Worm (Caenorhabditis elegans) whole organism, L3 larva: Measurements from ENCODE around the gene ins-15.

Experiments used
- R02D3.7 ChIP-seq: fragments of 150-350 bp; optimal IDR thresholded peaks from 2 replicates; lab custom pipeline; 2014; ENCODE audit warnings: missing biosample characterization, missing genetic modification characterization
- ama-1 ChIP-seq: fragments of 150-350 bp; optimal IDR thresholded peaks from 2 replicates; lab custom pipeline; 2018
- ceh-28 ChIP-seq: fragments of 150-350 bp; optimal IDR thresholded peaks from 2 replicates; lab custom pipeline; 2014; ENCODE audit warnings: missing biosample characterization, missing genetic modification reagents, missing genetic modification characterization
- ceh-82 ChIP-seq: fragments of 150-350 bp; optimal IDR thresholded peaks from 2 replicates; lab custom pipeline; 2014; ENCODE audit warnings: missing biosample characterization, missing genetic modification characterization
- egl-27 ChIP-seq: sonication (generic microtip); optimal IDR thresholded peaks from 4 replicates; lab custom pipeline; 2017; ENCODE audit warnings: missing biosample characterization, missing genetic modification reagents, missing genetic modification characterization
- fos-1 ChIP-seq: fragments of 150-350 bp; optimal IDR thresholded peaks from 2 replicates; lab custom pipeline; 2014; ENCODE audit warnings: missing biosample characterization, missing genetic modification characterization
- mml-1 ChIP-seq: fragments of 150-350 bp; sonication (generic microtip); optimal IDR thresholded peaks from 3 replicates; lab custom pipeline; 2014; ENCODE audit warnings: missing biosample characterization, missing genetic modification characterization
- nhr-12 ChIP-seq: fragments of 150-350 bp; optimal IDR thresholded peaks from 2 replicates; lab custom pipeline; 2014; ENCODE audit warnings: missing biosample characterization, missing genetic modification characterization
- nhr-67 ChIP-seq: fragments of 150-350 bp; optimal IDR thresholded peaks from 2 replicates; lab custom pipeline; 2014; ENCODE audit warnings: missing biosample characterization, missing genetic modification characterization
- zag-1 ChIP-seq: fragments of 150-350 bp; optimal IDR thresholded peaks from 2 replicates; lab custom pipeline; 2014; ENCODE audit warnings: missing biosample characterization, missing genetic modification characterization
- ztf-11 ChIP-seq: fragments of 150-350 bp; optimal IDR thresholded peaks from 2 replicates; lab custom pipeline; 2014; ENCODE audit warnings: missing biosample characterization, missing genetic modification characterization

DNA sequence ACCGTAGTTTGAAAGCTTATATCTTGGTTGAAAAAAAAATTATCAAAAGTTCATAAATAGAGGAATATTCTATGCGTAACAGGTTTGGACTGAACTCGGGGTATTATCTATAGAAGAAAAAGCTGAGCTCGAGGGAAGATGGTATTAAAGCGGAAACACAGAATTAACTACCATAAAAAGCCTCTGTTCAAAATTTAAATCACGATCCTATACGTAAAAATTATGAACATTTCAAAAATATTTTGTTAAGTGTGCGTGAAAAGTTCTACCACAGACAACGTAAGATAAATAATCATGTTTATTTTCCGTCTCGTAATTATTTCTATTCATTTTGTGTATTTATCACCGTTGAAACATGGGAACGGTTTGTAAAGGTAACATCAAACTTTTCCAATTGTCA lies 1.9 kb upstream of the ins-15 start, which contains the start of gene F41G3.5:
- TF ChIP-seq nhr-12 (no peak), zag-1 (tag; lab: Kevin White, UChicago) (no peak), ztf-11 (tag; lab: Kevin White, UChicago) (no peak), R02D3.7 (tag; lab: Kevin White, UChicago) (no peak), ama-1 (no peak), nhr-67 (no peak), ceh-28 (tag; lab: Kevin White, UChicago) (no peak), fos-1 (no peak), mml-1 (no peak), egl-27 (tag; lab: Kevin White, UChicago) (no peak), ceh-82 (tag; lab: Kevin White, UChicago) (no peak)
